Fruit fly (Drosophila melanogaster): ENCODE data around the gene Ctps.

Ctps gene

dm6 chr3L:15072149-15072548 is 25.6 kb upstream of the Ctps start (continued):
- TF ChIP-seq CG13287 (GFP tag; IDR thresholded peaks at IDR 0.05; ENCODE audit: partially characterized antibody) (peak; percentile 42), knrl (GFP tag; IDR thresholded peaks at IDR 0.05; ENCODE audit: partially characterized antibody) (0 out of 3 replicates have a peak, but pooled peaks have one; percentile 26), dmrt11E (tag; optimal IDR thresholded peaks at IDR 0.05) (no peak), ro (GFP tag; IDR thresholded peaks at IDR 0.05) (no peak), Blimp-1 (GFP tag; optimal IDR thresholded peaks at IDR 0.05) (no peak), gem (tag; optimal IDR thresholded peaks at IDR 0.05) (no peak), maf-S (GFP tag; optimal IDR thresholded peaks at IDR 0.05) (no peak), Max (GFP tag; optimal IDR thresholded peaks at IDR 0.05) (no peak), CG17802 (tag; optimal IDR thresholded peaks at IDR 0.05) (no peak)

- no peak for TF ChIP-seq Side (GFP tag; optimal IDR thresholded peaks at IDR 0.05)
- no peak for TF ChIP-seq fd64A (GFP tag; optimal IDR thresholded peaks at IDR 0.05)
- no peak for TF ChIP-seq al (GFP tag; IDR thresholded peaks at IDR 0.05)
- no peak for TF ChIP-seq CG9876 (GFP tag; optimal IDR thresholded peaks at IDR 0.05)
- TF ChIP-seq ftz-f1 (GFP tag; optimal IDR thresholded peaks at IDR 0.05), result peak; percentile 70
- TF ChIP-seq CG3065 (GFP tag; optimal IDR thresholded peaks at IDR 0.05), result no peak
- TF ChIP-seq Dp (GFP tag; optimal IDR thresholded peaks at IDR 0.05), result no peak
- TF ChIP-seq Ets65A (GFP tag), result no peak
- TF ChIP-seq HLHmδ (GFP tag; optimal IDR thresholded peaks at IDR 0.05), result no peak
- no peak for TF ChIP-seq peb (GFP tag; IDR thresholded peaks at IDR 0.05)
- no peak for TF ChIP-seq NC2β (GFP tag; optimal IDR thresholded peaks at IDR 0.05)
- no peak for TF ChIP-seq HLH54F (GFP tag; optimal IDR thresholded peaks at IDR 0.05)
- TF ChIP-seq shn (GFP tag; optimal IDR thresholded peaks at IDR 0.05), result no peak
- peak; percentile 97 for TF ChIP-seq sd (tag; optimal IDR thresholded peaks at IDR 0.05)
- no peak for TF ChIP-seq CrebB (tag; optimal IDR thresholded peaks at IDR 0.05)
- no peak for TF ChIP-seq CG17186 (GFP tag; optimal IDR thresholded peaks at IDR 0.05)
- no peak for TF ChIP-seq pnt (GFP tag; optimal IDR thresholded peaks at IDR 0.05)
- TF ChIP-seq CG15601 (tag; optimal IDR thresholded peaks at IDR 0.05), result peak; percentile 64
- no peak for TF ChIP-seq emc (GFP tag; optimal IDR thresholded peaks at IDR 0.05)
- TF ChIP-seq Eip74EF (GFP tag; optimal IDR thresholded peaks at IDR 0.05), result no peak
- TF ChIP-seq Med (GFP tag), result no peak
- peak; percentile 83 for TF ChIP-seq kah (GFP tag; optimal IDR thresholded peaks at IDR 0.05)
- peak; percentile 88 for TF ChIP-seq abd-A (tag; optimal IDR thresholded peaks at IDR 0.05)
- peak; percentile 44 for TF ChIP-seq sug (tag; optimal IDR thresholded peaks at IDR 0.05)
- peak; percentile 41 for TF ChIP-seq CG10543 (GFP tag; optimal IDR thresholded peaks at IDR 0.05)
- TF ChIP-seq dimm (GFP tag; IDR thresholded peaks at IDR 0.05), result no peak
- no peak for TF ChIP-seq fd3F (GFP tag; optimal IDR thresholded peaks at IDR 0.05)
- TF ChIP-seq chinmo (GFP tag; IDR thresholded peaks at IDR 0.05; ENCODE audit: partially characterized antibody), result 0 out of 4 replicates have a peak, but pooled peaks have one; percentile 57
- TF ChIP-seq ssp (GFP tag; IDR thresholded peaks at IDR 0.05), result no peak
- TF ChIP-seq nau (GFP tag; optimal IDR thresholded peaks at IDR 0.05), result peak; percentile 94
- TF ChIP-seq CG15011 (GFP tag; optimal IDR thresholded peaks at IDR 0.05), result no peak
- TF ChIP-seq Abd-B (GFP tag; optimal IDR thresholded peaks at IDR 0.05), result no peak
- TF ChIP-seq lmd (GFP tag; IDR thresholded peaks at IDR 0.05), result no peak
- peak; percentile 30 for TF ChIP-seq sens (GFP tag)
- no peak for TF ChIP-seq nerfin-1 (tag; optimal IDR thresholded peaks at IDR 0.05)
- TF ChIP-seq pum (GFP tag; optimal IDR thresholded peaks at IDR 0.05), result no peak
- no peak for TF ChIP-seq dati (GFP tag; IDR thresholded peaks at IDR 0.05)
- TF ChIP-seq org-1 (GFP tag; optimal IDR thresholded peaks at IDR 0.05), result peak; percentile 2
- peak; percentile 64 for TF ChIP-seq CG12769 (tag; optimal IDR thresholded peaks at IDR 0.05)
- no peak for TF ChIP-seq Kr (GFP tag; optimal IDR thresholded peaks at IDR 0.05)
- no peak for TF ChIP-seq NK7.1 (GFP tag; optimal IDR thresholded peaks at IDR 0.05)
Measured at dm6 chr3L:15073680-15074079, 24.0 kb upstream of the Ctps start.

Data from whole organism, embryonic.